Worm (Caenorhabditis elegans) whole organism, L2 larva: Measurements from ENCODE around the gene gpa-1.

ENCODE experiments used
- C34F6.9 ChIP-seq: fragments of 150-350 bp; optimal IDR thresholded peaks from 2 replicates; lab custom pipeline; 2014; ENCODE audit warnings: missing biosample characterization, missing genetic modification characterization
- F13H6.1 ChIP-seq: sonication (generic microtip); optimal IDR thresholded peaks from 2 replicates; lab custom pipeline; 2016; ENCODE audit warnings: missing genetic modification characterization, missing compliant biosample characterization
- R02D3.7 ChIP-seq: fragments of 150-350 bp; optimal IDR thresholded peaks from 2 replicates; lab custom pipeline; 2014; ENCODE audit warnings: missing biosample characterization, missing genetic modification characterization
- Y55F3AM.14 ChIP-seq: fragments of 200-800 bp; sonication (Bioruptor generic); optimal IDR thresholded peaks from 2 replicates; lab custom pipeline; 2018; ENCODE audit warnings: mild to moderate bottlenecking, missing genetic modification characterization, missing compliant biosample characterization
- ZK546.5 ChIP-seq: sonication (generic microtip); optimal IDR thresholded peaks from 2 replicates; lab custom pipeline; 2017; ENCODE audit warnings: missing biosample characterization, missing genetic modification characterization
- alr-1 ChIP-seq: fragments of 150-350 bp; optimal IDR thresholded peaks from 2 replicates; lab custom pipeline; 2014; ENCODE audit warnings: missing biosample characterization, missing genetic modification characterization
- ama-1 ChIP-seq: fragments of 150-350 bp; optimal IDR thresholded peaks from 2 replicates; lab custom pipeline; 2018; ENCODE audit warnings: inconsistent platforms
- blmp-1 ChIP-seq: sonication (generic microtip); optimal IDR thresholded peaks from 2 replicates; lab custom pipeline; 2017; ENCODE audit warnings: missing genetic modification characterization, mild to moderate bottlenecking, missing compliant biosample characterization, antibody characterized with exemption, moderate library complexity; ENCODE audit not compliant: insufficient read depth
- ceh-82 ChIP-seq: fragments of 150-350 bp; optimal IDR thresholded peaks from 2 replicates; lab custom pipeline; 2014; ENCODE audit warnings: missing biosample characterization, missing genetic modification characterization
- crh-2 ChIP-seq: sonication (generic microtip); optimal IDR thresholded peaks from 2 replicates; lab custom pipeline; 2017; ENCODE audit warnings: missing biosample characterization, missing genetic modification characterization
- egl-27 ChIP-seq: sonication (generic microtip); optimal IDR thresholded peaks from 3 replicates; lab custom pipeline; 2017; ENCODE audit warnings: missing biosample characterization, missing genetic modification reagents, missing genetic modification characterization
- elt-1 ChIP-seq: fragments of 150-350 bp; optimal IDR thresholded peaks from 2 replicates; lab custom pipeline; 2014; ENCODE audit warnings: missing biosample characterization, missing genetic modification characterization
- fos-1 ChIP-seq: fragments of 150-350 bp; optimal IDR thresholded peaks from 2 replicates; lab custom pipeline; 2014; ENCODE audit warnings: missing biosample characterization, missing genetic modification characterization
- gmeb-1 ChIP-seq: fragments of 150-350 bp; optimal IDR thresholded peaks from 2 replicates; lab custom pipeline; 2014; ENCODE audit warnings: missing biosample characterization, missing genetic modification characterization
- lin-11 ChIP-seq: fragments of 150-350 bp; sonication (generic microtip); optimal IDR thresholded peaks from 2 replicates; lab custom pipeline; 2014; ENCODE audit warnings: missing biosample characterization, missing genetic modification characterization, inconsistent platforms, mixed read lengths
- lin-39 ChIP-seq: fragments of 150-350 bp; optimal IDR thresholded peaks from 2 replicates; lab custom pipeline; 2014; ENCODE audit warnings: missing biosample characterization, missing genetic modification reagents, missing genetic modification characterization
- lsy-2 ChIP-seq, 2 experiments: fragments of 150-350 bp in 1 of 2; sonication (generic microtip) in 1 of 2; optimal IDR thresholded peaks; 2 replicates each; lab custom pipeline; 2014 to 2017; ENCODE audit warnings: missing biosample characterization in 2 of 2, missing genetic modification characterization in 2 of 2
- mbf-1 ChIP-seq: sonication (generic microtip); optimal IDR thresholded peaks from 2 replicates; lab custom pipeline; 2017; ENCODE audit warnings: missing biosample characterization, missing genetic modification characterization
- mdl-1 ChIP-seq, 2 experiments: fragments of 150-350 bp in 1 of 2; sonication (generic microtip) in 1 of 2; optimal IDR thresholded peaks; 2 replicates each; lab custom pipeline; 2017; ENCODE audit warnings: missing biosample characterization in 2 of 2, missing genetic modification characterization in 2 of 2
- nhr-10 ChIP-seq: sonication (generic microtip); optimal IDR thresholded peaks from 2 replicates; lab custom pipeline; 2017; ENCODE audit warnings: missing biosample characterization, missing genetic modification characterization
- nhr-11 ChIP-seq: fragments of 150-350 bp; optimal IDR thresholded peaks from 2 replicates; lab custom pipeline; 2014; ENCODE audit warnings: missing biosample characterization, missing genetic modification characterization
- nhr-12 ChIP-seq: fragments of 150-350 bp; optimal IDR thresholded peaks from 2 replicates; lab custom pipeline; 2014; ENCODE audit warnings: missing biosample characterization, missing genetic modification characterization
- nhr-129 ChIP-seq: fragments of 150-350 bp; optimal IDR thresholded peaks from 2 replicates; lab custom pipeline; 2014; ENCODE audit warnings: missing biosample characterization, missing genetic modification characterization
- nhr-23 ChIP-seq: fragments of 150-350 bp; optimal IDR thresholded peaks from 2 replicates; lab custom pipeline; 2014; ENCODE audit warnings: missing biosample characterization, missing genetic modification reagents, missing genetic modification characterization
- nhr-237 ChIP-seq: fragments of 150-350 bp; optimal IDR thresholded peaks from 2 replicates; lab custom pipeline; 2014; ENCODE audit warnings: missing biosample characterization, missing genetic modification characterization
- nhr-25 ChIP-seq: fragments of 150-350 bp; sonication (generic microtip); optimal IDR thresholded peaks from 3 replicates; lab custom pipeline; 2014; ENCODE audit warnings: missing biosample characterization, missing genetic modification characterization
- nhr-77 ChIP-seq: fragments of 150-350 bp; optimal IDR thresholded peaks from 2 replicates; lab custom pipeline; 2014; ENCODE audit warnings: missing biosample characterization, missing genetic modification characterization
- peb-1 ChIP-seq: fragments of 150-350 bp; optimal IDR thresholded peaks from 2 replicates; lab custom pipeline; 2014; ENCODE audit warnings: missing biosample characterization, missing genetic modification characterization
- sem-4 ChIP-seq: fragments of 150-350 bp; optimal IDR thresholded peaks from 2 replicates; lab custom pipeline; 2014; ENCODE audit warnings: missing biosample characterization, missing genetic modification reagents, missing genetic modification characterization
- skn-1 ChIP-seq: sonication (generic microtip); optimal IDR thresholded peaks from 2 replicates; lab custom pipeline; 2017; ENCODE audit warnings: missing biosample characterization, missing genetic modification characterization
- sma-3 ChIP-seq: sonication (generic microtip); optimal IDR thresholded peaks from 2 replicates; lab custom pipeline; 2016; ENCODE audit warnings: missing genetic modification reagents, missing genetic modification characterization, missing compliant biosample characterization
- sma-9 ChIP-seq, 2 experiments: fragments of 150-350 bp in 1 of 2; sonication (generic microtip) in 1 of 2; optimal IDR thresholded peaks; 2 replicates each; lab custom pipeline; 2014 to 2016; ENCODE audit warnings: missing genetic modification characterization in 2 of 2, mild to moderate bottlenecking in 1 of 2, missing biosample characterization in 1 of 2, missing compliant biosample characterization in 1 of 2, missing genetic modification reagents in 1 of 2, moderate library complexity in 1 of 2
- unc-55 ChIP-seq: fragments of 150-350 bp; sonication (generic microtip); optimal IDR thresholded peaks from 3 replicates; lab custom pipeline; 2014; ENCODE audit warnings: missing biosample characterization, missing genetic modification reagents, missing genetic modification characterization
- unc-62 ChIP-seq: fragments of 150-350 bp; optimal IDR thresholded peaks from 2 replicates; lab custom pipeline; 2014; ENCODE audit warnings: missing biosample characterization, missing genetic modification reagents, missing genetic modification characterization
- zag-1 ChIP-seq: fragments of 150-350 bp; optimal IDR thresholded peaks from 2 replicates; lab custom pipeline; 2014; ENCODE audit warnings: missing biosample characterization, missing genetic modification characterization
- ztf-11 ChIP-seq: sonication (generic microtip); optimal IDR thresholded peaks from 2 replicates; lab custom pipeline; 2017; ENCODE audit warnings: missing biosample characterization, missing genetic modification characterization
- ztf-4 ChIP-seq: fragments of 150-350 bp; optimal IDR thresholded peaks from 2 replicates; lab custom pipeline; 2014; ENCODE audit warnings: missing biosample characterization, missing genetic modification characterization

gpa-1 gene

ce11 chrV:11146958-11147779 lies 30.3 kb downstream of the gpa-1 start, which contains the start of the genes T19C4.24 and nlp-33:
Gene T19C4.24, minus strand, starts transcription at chrV:11147008.
Gene nlp-33, plus strand, starts transcription at chrV:11147346.
- TF ChIP-seq nhr-237 (tag; lab: Kevin White, UChicago), result no peak
- TF ChIP-seq lin-11 (tag; lab: Kevin White, UChicago), result no peak
- TF ChIP-seq ama-1 (lab: Kevin White, UChicago), result peak; percentile 94
- TF ChIP-seq ceh-82 (tag; lab: Kevin White, UChicago), result no peak
- peak; percentile 87 for TF ChIP-seq nhr-25 (tag; lab: Kevin White, UChicago)
- TF ChIP-seq unc-55 (GFP tag; lab: Kevin White, UChicago), result no peak
- no peak for TF ChIP-seq peb-1
- TF ChIP-seq nhr-12 (tag; lab: Kevin White, UChicago), result no peak
- TF ChIP-seq sma-9 (GFP tag; optimal IDR thresholded peaks at IDR 0.05; lab: Kevin White, UChicago), result peak; percentile 37
- no peak for TF ChIP-seq sma-9 (tag; optimal IDR thresholded peaks at IDR 0.05; lab: Kevin White, UChicago)
- TF ChIP-seq sem-4 (tag; lab: Kevin White, UChicago), result no peak
- TF ChIP-seq mbf-1 (tag; lab: Kevin White, UChicago), result no peak
- no peak for TF ChIP-seq R02D3.7 (tag; lab: Kevin White, UChicago)
- no peak for TF ChIP-seq ztf-4
- TF ChIP-seq crh-2 (tag; lab: Kevin White, UChicago), result peak; percentile 4
- peak; percentile 72 for TF ChIP-seq sma-3 (GFP tag; lab: Kevin White, UChicago)
- TF ChIP-seq lsy-2 (tag; optimal IDR thresholded peaks at IDR 0.05; lab: Kevin White, UChicago), result no peak
- TF ChIP-seq nhr-11, result no peak
- no peak for TF ChIP-seq mdl-1 (tag; optimal IDR thresholded peaks at IDR 0.05; lab: Kevin White, UChicago)
- TF ChIP-seq ZK546.5 (tag; lab: Kevin White, UChicago), result no peak
- TF ChIP-seq blmp-1 (tag; lab: Kevin White, UChicago), result peak; percentile 28

ce11 chrV:11144694-11145093 lies 32.8 kb downstream of the gpa-1 start, which contains the start of gene C06H2.7:
Gene C06H2.7, minus strand, starts transcription at chrV:11144794.
- TF ChIP-seq lin-39 (tag; lab: Kevin White, UChicago), result no peak
- no peak for TF ChIP-seq lin-11 (tag; lab: Kevin White, UChicago)
- TF ChIP-seq fos-1 (tag; lab: Kevin White, UChicago), result no peak
- TF ChIP-seq nhr-10, result no peak
- TF ChIP-seq nhr-237 (tag; lab: Kevin White, UChicago), result no peak

ce11 chrV:11141179-11141578 lies 36.3 kb downstream of the gpa-1 start, which contains the start of gene folt-1:
Gene folt-1, plus strand, starts transcription at chrV:11141479.
- TF ChIP-seq ama-1 (lab: Kevin White, UChicago), result no peak
- TF ChIP-seq lin-11 (tag; lab: Kevin White, UChicago), result no peak
- no peak for TF ChIP-seq C34F6.9 (tag; lab: Kevin White, UChicago)
- TF ChIP-seq skn-1 (tag; lab: Kevin White, UChicago), result no peak
- TF ChIP-seq zag-1 (tag; lab: Kevin White, UChicago), result no peak
- TF ChIP-seq mbf-1 (tag; lab: Kevin White, UChicago), result no peak
- TF ChIP-seq ZK546.5 (tag; lab: Kevin White, UChicago), result no peak
- no peak for TF ChIP-seq nhr-77 (tag; lab: Kevin White, UChicago)
- no peak for TF ChIP-seq elt-1 (tag; lab: Kevin White, UChicago)
- TF ChIP-seq unc-62 (GFP tag; lab: Kevin White, UChicago), result no peak
- TF ChIP-seq egl-27 (tag; lab: Kevin White, UChicago), result no peak
- no peak for TF ChIP-seq lsy-2 (tag; optimal IDR thresholded peaks at IDR 0.05; lab: Kevin White, UChicago)

- TF ChIP-seq ztf-11 (no peak), alr-1 (tag; lab: Kevin White, UChicago) (no peak), gmeb-1 (tag; lab: Kevin White, UChicago) (no peak), sma-9 (GFP tag; optimal IDR thresholded peaks at IDR 0.05; lab: Kevin White, UChicago) (peak; percentile 66), sma-9 (tag; optimal IDR thresholded peaks at IDR 0.05; lab: Kevin White, UChicago) (no peak), nhr-129 (peak; percentile 65), ztf-4 (no peak), C34F6.9 (tag; lab: Kevin White, UChicago) (peak; percentile 4), fos-1 (tag; lab: Kevin White, UChicago) (peak; percentile 37), Y55F3AM.14 (GFP tag; lab: Kevin White, UChicago) (no peak), F13H6.1 (tag; lab: Kevin White, UChicago) (peak; percentile 53), blmp-1 (tag; lab: Kevin White, UChicago) (no peak), lsy-2 (tag; optimal IDR thresholded peaks at IDR 0.05; lab: Kevin White, UChicago) (peak in 1 of 2 experiments; percentile 27), unc-62 (GFP tag; lab: Kevin White, UChicago) (no peak), nhr-23 (tag; lab: Kevin White, UChicago) (no peak), crh-2 (tag; lab: Kevin White, UChicago) (no peak), unc-55 (GFP tag; lab: Kevin White, UChicago) (peak; percentile 38), nhr-25 (tag; lab: Kevin White, UChicago) (no peak)
Measured at ce11 chrV:11140326-11140725, 37.2 kb downstream of the gpa-1 start.
